Worm (Caenorhabditis elegans) whole organism, L3 larva: Measurements from ENCODE around the gene bmk-1.

Experiments
- R02D3.7 ChIP-seq: fragments of 150-350 bp; optimal IDR thresholded peaks from 2 replicates; lab custom pipeline; 2014; ENCODE audit warnings: missing biosample characterization, missing genetic modification characterization
- ZK546.5 ChIP-seq: sonication (generic microtip); optimal IDR thresholded peaks from 2 replicates; lab custom pipeline; 2017; ENCODE audit warnings: missing biosample characterization, missing genetic modification characterization
- aly-2 ChIP-seq: fragments of 150-350 bp; optimal IDR thresholded peaks from 2 replicates; lab custom pipeline; 2014; ENCODE audit warnings: missing biosample characterization, missing genetic modification characterization
- ama-1 ChIP-seq: fragments of 150-350 bp; optimal IDR thresholded peaks from 2 replicates; lab custom pipeline; 2018
- ceh-16 ChIP-seq: sonication (generic microtip); optimal IDR thresholded peaks from 2 replicates; lab custom pipeline; 2017; ENCODE audit warnings: missing biosample characterization, missing genetic modification characterization
- ceh-28 ChIP-seq: fragments of 150-350 bp; optimal IDR thresholded peaks from 2 replicates; lab custom pipeline; 2014; ENCODE audit warnings: missing biosample characterization, missing genetic modification reagents, missing genetic modification characterization
- ceh-82 ChIP-seq: fragments of 150-350 bp; optimal IDR thresholded peaks from 2 replicates; lab custom pipeline; 2014; ENCODE audit warnings: missing biosample characterization, missing genetic modification characterization
- ceh-9 ChIP-seq: sonication (generic microtip); optimal IDR thresholded peaks from 2 replicates; lab custom pipeline; 2018; ENCODE audit warnings: missing biosample characterization, missing genetic modification characterization
- daf-12 ChIP-seq: fragments of 150-350 bp; optimal IDR thresholded peaks from 2 replicates; lab custom pipeline; 2014; ENCODE audit warnings: missing biosample characterization, missing genetic modification reagents, missing genetic modification characterization
- egl-27 ChIP-seq: sonication (generic microtip); optimal IDR thresholded peaks from 4 replicates; lab custom pipeline; 2017; ENCODE audit warnings: missing biosample characterization, missing genetic modification reagents, missing genetic modification characterization
- egl-5 ChIP-seq: fragments of 150-350 bp; optimal IDR thresholded peaks from 2 replicates; lab custom pipeline; 2017; ENCODE audit warnings: missing biosample characterization, missing genetic modification reagents, missing genetic modification characterization, inconsistent platforms
- elt-1 ChIP-seq: fragments of 150-350 bp; optimal IDR thresholded peaks from 2 replicates; lab custom pipeline; 2014; ENCODE audit warnings: missing biosample characterization, missing genetic modification characterization
- elt-2 ChIP-seq: sonication (generic microtip); optimal IDR thresholded peaks from 2 replicates; lab custom pipeline; 2016; ENCODE audit warnings: missing genetic modification reagents, mild to moderate bottlenecking, missing genetic modification characterization, missing compliant biosample characterization
- elt-3 ChIP-seq, 3 experiments: fragments of 150-350 bp in 1 of 3; sonication (generic microtip) in 2 of 3; optimal IDR thresholded peaks; 2 replicates in 2 of 3; 4 replicates in 1 of 3; lab custom pipeline; 2014 to 2017; ENCODE audit warnings: missing biosample characterization in 3 of 3, missing genetic modification characterization in 3 of 3
- eor-1 ChIP-seq, 2 experiments: fragments of 150-350 bp; optimal IDR thresholded peaks; 2 replicates each; lab custom pipeline; 2014 to 2018; ENCODE audit warnings: missing biosample characterization in 2 of 2, missing genetic modification characterization in 2 of 2
- fkh-10 ChIP-seq: sonication (generic microtip); optimal IDR thresholded peaks from 2 replicates; lab custom pipeline; 2017; ENCODE audit warnings: missing biosample characterization, missing genetic modification reagents, missing genetic modification characterization
- fkh-2 ChIP-seq: fragments of 150-350 bp; optimal IDR thresholded peaks from 2 replicates; lab custom pipeline; 2014; ENCODE audit warnings: missing biosample characterization, missing genetic modification reagents, missing genetic modification characterization
- fos-1 ChIP-seq: fragments of 150-350 bp; optimal IDR thresholded peaks from 2 replicates; lab custom pipeline; 2014; ENCODE audit warnings: missing biosample characterization, missing genetic modification characterization
- hmg-11 ChIP-seq: sonication (generic microtip); optimal IDR thresholded peaks from 2 replicates; lab custom pipeline; 2016; ENCODE audit warnings: missing genetic modification characterization, missing compliant biosample characterization
- jun-1 ChIP-seq: fragments of 150-350 bp; optimal IDR thresholded peaks from 2 replicates; lab custom pipeline; 2014; ENCODE audit warnings: missing biosample characterization, missing genetic modification reagents, missing genetic modification characterization
- lin-15B ChIP-seq: fragments of 150-350 bp; optimal IDR thresholded peaks from 2 replicates; lab custom pipeline; 2014; ENCODE audit warnings: missing biosample characterization, missing genetic modification characterization
- lin-39 ChIP-seq: fragments of 150-350 bp; optimal IDR thresholded peaks from 2 replicates; lab custom pipeline; 2018; ENCODE audit warnings: missing biosample characterization, missing genetic modification reagents, missing genetic modification characterization
- lsy-12 ChIP-seq: sonication (generic microtip); optimal IDR thresholded peaks from 2 replicates; lab custom pipeline; 2016; ENCODE audit warnings: mild to moderate bottlenecking, missing genetic modification characterization, missing compliant biosample characterization
- mdl-1 ChIP-seq: fragments of 150-350 bp; optimal IDR thresholded peaks from 2 replicates; lab custom pipeline; 2014; ENCODE audit warnings: missing biosample characterization, missing genetic modification characterization
- mml-1 ChIP-seq: fragments of 150-350 bp; sonication (generic microtip); optimal IDR thresholded peaks from 3 replicates; lab custom pipeline; 2014; ENCODE audit warnings: missing biosample characterization, missing genetic modification characterization
- nfya-1 ChIP-seq: sonication (generic microtip); optimal IDR thresholded peaks from 2 replicates; lab custom pipeline; 2017; ENCODE audit warnings: missing genetic modification characterization, mild to moderate bottlenecking, missing compliant biosample characterization, antibody characterized with exemption, moderate library complexity; ENCODE audit not compliant: insufficient read depth
- nhr-11 ChIP-seq: fragments of 150-350 bp; optimal IDR thresholded peaks from 2 replicates; lab custom pipeline; 2014; ENCODE audit warnings: missing biosample characterization, missing genetic modification characterization
- nhr-12 ChIP-seq: fragments of 150-350 bp; optimal IDR thresholded peaks from 2 replicates; lab custom pipeline; 2014; ENCODE audit warnings: missing biosample characterization, missing genetic modification characterization
- nhr-23 ChIP-seq: fragments of 150-350 bp; optimal IDR thresholded peaks from 2 replicates; lab custom pipeline; 2014; ENCODE audit warnings: missing biosample characterization, missing genetic modification reagents, missing genetic modification characterization
- nhr-237 ChIP-seq: fragments of 150-350 bp; optimal IDR thresholded peaks from 2 replicates; lab custom pipeline; 2014; ENCODE audit warnings: missing biosample characterization, missing genetic modification characterization
- nhr-25 ChIP-seq: sonication (generic microtip); optimal IDR thresholded peaks from 2 replicates; lab custom pipeline; 2017; ENCODE audit warnings: missing biosample characterization, missing genetic modification characterization
- nhr-28 ChIP-seq: fragments of 150-350 bp; optimal IDR thresholded peaks from 2 replicates; lab custom pipeline; 2014; ENCODE audit warnings: missing biosample characterization, missing genetic modification characterization
- nhr-43 ChIP-seq: sonication (generic microtip); optimal IDR thresholded peaks from 2 replicates; lab custom pipeline; 2016; ENCODE audit warnings: mild to moderate bottlenecking, missing genetic modification characterization, missing compliant biosample characterization; ENCODE audit not compliant: poor library complexity, severe bottlenecking
- nhr-67 ChIP-seq: fragments of 150-350 bp; optimal IDR thresholded peaks from 2 replicates; lab custom pipeline; 2014; ENCODE audit warnings: missing biosample characterization, missing genetic modification characterization
- nhr-76 ChIP-seq: fragments of 150-350 bp; sonication (generic microtip); optimal IDR thresholded peaks from 5 replicates; lab custom pipeline; 2014; ENCODE audit warnings: missing biosample characterization, missing genetic modification characterization
- nhr-77 ChIP-seq: fragments of 150-350 bp; optimal IDR thresholded peaks from 2 replicates; lab custom pipeline; 2014; ENCODE audit warnings: missing biosample characterization, missing genetic modification characterization
- pha-4 ChIP-seq: fragments of 150-350 bp; optimal IDR thresholded peaks from 2 replicates; lab custom pipeline; 2014; ENCODE audit warnings: missing biosample characterization, missing genetic modification reagents, missing genetic modification characterization
- pqm-1 ChIP-seq: fragments of 150-350 bp; optimal IDR thresholded peaks from 2 replicates; lab custom pipeline; 2017; ENCODE audit warnings: missing biosample characterization, missing genetic modification characterization, inconsistent platforms
- sea-2 ChIP-seq: fragments of 150-350 bp; sonication (generic microtip); optimal IDR thresholded peaks from 4 replicates; lab custom pipeline; 2014; ENCODE audit warnings: missing biosample characterization, missing genetic modification reagents, missing genetic modification characterization
- skn-1 ChIP-seq: fragments of 150-350 bp; optimal IDR thresholded peaks from 2 replicates; lab custom pipeline; 2014; ENCODE audit warnings: missing biosample characterization, missing genetic modification characterization
- snpc-4 ChIP-seq: fragments of 150-350 bp; optimal IDR thresholded peaks from 2 replicates; lab custom pipeline; 2014; ENCODE audit warnings: missing biosample characterization, missing genetic modification characterization
- tbx-2 ChIP-seq: sonication (generic microtip); optimal IDR thresholded peaks from 2 replicates; lab custom pipeline; 2016; ENCODE audit warnings: mild to moderate bottlenecking, missing genetic modification characterization, missing compliant biosample characterization
- unc-39 ChIP-seq: sonication (generic microtip); optimal IDR thresholded peaks from 4 replicates; lab custom pipeline; 2017; ENCODE audit warnings: missing biosample characterization, missing genetic modification characterization
- unc-62 ChIP-seq: fragments of 150-350 bp; sonication (generic microtip); optimal IDR thresholded peaks from 4 replicates; lab custom pipeline; 2014; ENCODE audit warnings: missing biosample characterization, missing genetic modification reagents, missing genetic modification characterization
- zag-1 ChIP-seq: fragments of 150-350 bp; optimal IDR thresholded peaks from 2 replicates; lab custom pipeline; 2014; ENCODE audit warnings: missing biosample characterization, missing genetic modification characterization
- ztf-11 ChIP-seq: fragments of 150-350 bp; optimal IDR thresholded peaks from 2 replicates; lab custom pipeline; 2014; ENCODE audit warnings: missing biosample characterization, missing genetic modification characterization
- ztf-4 ChIP-seq: fragments of 150-350 bp; optimal IDR thresholded peaks from 2 replicates; lab custom pipeline; 2014; ENCODE audit warnings: missing biosample characterization, missing genetic modification characterization

bmk-1 gene

ce11 chrV:14417735-14418134, 39.0 kb downstream of the bmk-1 start, which contains the start of the genes nxf-2 and set-31:
Gene nxf-2 (minus strand): TSS chrV:14417835.
Gene set-31 (plus strand): TSS chrV:14417903.
- TF ChIP-seq nhr-237 (tag; lab: Kevin White, UChicago) (no peak), fkh-10 (GFP tag; lab: Kevin White, UChicago) (no peak), skn-1 (tag; lab: Kevin White, UChicago) (no peak), hmg-11 (no peak), mml-1 (tag; lab: Kevin White, UChicago) (no peak)
- TF ChIP-seq, all 47 proteins: peak for 0

ce11 chrV:14414964-14415564, 41.7 kb downstream of the bmk-1 start, which contains the start of the genes nxf-1 and C15H11.11:
Gene nxf-1 (minus strand): TSS chrV:14415014.
Gene C15H11.11 (plus strand): TSS chrV:14415499.
- TF ChIP-seq mdl-1 (no peak), elt-3 (tag; optimal IDR thresholded peaks at IDR 0.05; lab: Kevin White, UChicago) (no peak), skn-1 (tag; lab: Kevin White, UChicago) (peak; percentile 28), fkh-2 (tag; lab: Kevin White, UChicago) (no peak), ceh-82 (tag; lab: Kevin White, UChicago) (no peak), pqm-1 (tag; lab: Kevin White, UChicago) (peak; percentile 68), nhr-23 (tag; lab: Kevin White, UChicago) (peak; percentile 51), lin-15B (tag; lab: Kevin White, UChicago) (peak; percentile 56), fos-1 (tag; lab: Kevin White, UChicago) (no peak), aly-2 (no peak), elt-1 (no peak), daf-12 (tag; lab: Kevin White, UChicago) (no peak), ceh-16 (tag; lab: Kevin White, UChicago) (no peak), R02D3.7 (tag; lab: Kevin White, UChicago) (no peak), egl-5 (peak; percentile 79), ceh-9 (no peak), jun-1 (peak; percentile 79), unc-39 (tag; lab: Kevin White, UChicago) (no peak), nhr-11 (no peak), pha-4 (tag; lab: Kevin White, UChicago) (peak; percentile 88), nhr-77 (tag; lab: Kevin White, UChicago) (no peak), ZK546.5 (tag; lab: Kevin White, UChicago) (no peak), egl-27 (no peak), lin-39 (tag; lab: Kevin White, UChicago) (no peak), fkh-10 (GFP tag; lab: Kevin White, UChicago) (no peak), nfya-1 (tag; lab: Kevin White, UChicago) (peak; percentile 60), ztf-11 (tag; lab: Kevin White, UChicago) (no peak), eor-1 (tag; optimal IDR thresholded peaks at IDR 0.05; lab: Kevin White, UChicago) (no peak), nhr-76 (no peak), nhr-28 (tag; lab: Kevin White, UChicago) (no peak), tbx-2 (tag; lab: Kevin White, UChicago) (no peak), ztf-4 (tag; lab: Kevin White, UChicago) (no peak), sea-2 (GFP tag; lab: Kevin White, UChicago) (no peak), unc-62 (GFP tag; lab: Kevin White, UChicago) (no peak), zag-1 (tag; lab: Kevin White, UChicago) (no peak), nhr-43 (tag; lab: Kevin White, UChicago) (peak; percentile 40), snpc-4 (tag; lab: Kevin White, UChicago) (peak; percentile 77), lsy-12 (tag; lab: Kevin White, UChicago) (no peak), mml-1 (tag; lab: Kevin White, UChicago) (no peak), nhr-237 (tag; lab: Kevin White, UChicago) (no peak), ama-1 (lab: Kevin White, UChicago) (peak; percentile 61), hmg-11 (peak; percentile 73), nhr-12 (tag; lab: Kevin White, UChicago) (no peak), elt-2 (tag; lab: Kevin White, UChicago) (peak; percentile 77), ceh-28 (tag; lab: Kevin White, UChicago) (peak; percentile 58), nhr-67 (tag; lab: Kevin White, UChicago) (no peak), nhr-25 (peak; percentile 44)
- TF ChIP-seq, all 47 proteins: peak for 15
